Worm (Caenorhabditis elegans) whole organism, midembryonic: ENCODE data around the gene Y66D12A.21.
A peak's percentile ranks its signal among the peaks of the same experiment; 100 is the strongest.

Experiments
- T22C8.4 ChIP-seq: fragments of 200-800 bp; sonication (Bioruptor generic); IDR thresholded peaks from 2 replicates; pipeline ENCODE4 v1.3.6; 2022; ENCODE audit warnings: missing genetic modification characterization, missing compliant biosample characterization
- cog-1 ChIP-seq: sonication (generic microtip); optimal IDR thresholded peaks from 2 replicates; lab custom pipeline; 2016; ENCODE audit warnings: missing genetic modification characterization, missing compliant biosample characterization
- flt-1 ChIP-seq: fragments of 200-800 bp; sonication (Bioruptor generic); IDR thresholded peaks from 2 replicates; pipeline ENCODE4 v1.3.6; 2022; ENCODE audit warnings: missing genetic modification characterization, missing compliant biosample characterization
- klf-2 ChIP-seq: fragments of 200-800 bp; sonication (Bioruptor generic); conservative IDR thresholded peaks from 2 replicates; pipeline ENCODE4 v1.3.6; 2022; ENCODE audit warnings: missing genetic modification reagents, missing genetic modification characterization, missing compliant biosample characterization
- med-1 ChIP-seq: sonication (generic microtip); optimal IDR thresholded peaks from 2 replicates; lab custom pipeline; 2017; ENCODE audit warnings: missing genetic modification characterization, mild to moderate bottlenecking, missing compliant biosample characterization, antibody characterized with exemption, missing genetic modification reagents; ENCODE audit not compliant: insufficient read depth
- ref-1 ChIP-seq: fragments of 200-800 bp; sonication (Bioruptor generic); conservative IDR thresholded peaks from 2 replicates; pipeline ENCODE4 v1.3.6; 2022; ENCODE audit warnings: missing genetic modification reagents, missing genetic modification characterization, missing compliant biosample characterization
- tab-1 ChIP-seq: fragments of 200-800 bp; sonication (Bioruptor generic); IDR thresholded peaks from 2 replicates; pipeline ENCODE4 v1.3.6; 2022; ENCODE audit warnings: missing genetic modification characterization, missing compliant biosample characterization
- ztf-23 ChIP-seq: fragments of 200-800 bp; sonication (Bioruptor generic); IDR thresholded peaks from 2 replicates; pipeline ENCODE4 v1.3.6; 2022; ENCODE audit warnings: missing genetic modification reagents, missing genetic modification characterization, missing compliant biosample characterization
- ztf-29 ChIP-seq: fragments of 200-800 bp; sonication (Bioruptor generic); IDR thresholded peaks from 2 replicates; pipeline ENCODE4 v1.3.6; 2022; ENCODE audit warnings: missing genetic modification reagents, missing genetic modification characterization, missing compliant biosample characterization

Gene Y66D12A.21

DNA sequence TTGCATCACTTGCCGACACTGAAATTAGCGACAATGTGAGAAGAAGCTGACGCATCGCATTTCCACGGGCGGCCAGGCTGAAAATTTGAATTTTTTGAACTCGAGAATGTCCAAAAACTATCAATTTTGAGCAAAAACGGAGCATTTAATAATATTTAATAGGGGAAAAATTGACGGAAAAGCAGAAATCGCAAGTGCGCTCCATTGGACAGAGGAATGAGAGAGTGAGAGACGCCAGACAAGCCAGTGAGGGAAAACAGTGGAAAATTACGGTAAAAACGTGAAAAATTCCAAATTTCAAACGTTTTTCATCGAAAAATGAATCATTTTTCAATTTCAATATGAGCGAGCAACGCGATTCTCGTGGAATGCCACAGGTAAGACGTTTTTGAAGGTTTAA lies at the start of gene Y66D12A.21, which contains the start of gene spe-6:
Gene Y66D12A.21, minus strand, starts transcription at position 90 of the 400 bp plus-strand sequence.
Gene spe-6, plus strand, starts transcription at position 276 of the 400 bp plus-strand sequence.
- TF ChIP-seq cog-1 (tag; lab: Kevin White, UChicago) (no peak), ztf-23 (no peak), med-1 (GFP tag; lab: Kevin White, UChicago) (no peak), tab-1 (GFP tag; lab: Robert Waterston, UW) (no peak), T22C8.4 (GFP tag; lab: Robert Waterston, UW) (no peak), ref-1 (GFP tag; lab: Robert Waterston, UW) (no peak), flt-1 (GFP tag; lab: Robert Waterston, UW) (no peak), klf-2 (GFP tag; lab: Robert Waterston, UW) (no peak), ztf-29 (no peak)

DNA sequence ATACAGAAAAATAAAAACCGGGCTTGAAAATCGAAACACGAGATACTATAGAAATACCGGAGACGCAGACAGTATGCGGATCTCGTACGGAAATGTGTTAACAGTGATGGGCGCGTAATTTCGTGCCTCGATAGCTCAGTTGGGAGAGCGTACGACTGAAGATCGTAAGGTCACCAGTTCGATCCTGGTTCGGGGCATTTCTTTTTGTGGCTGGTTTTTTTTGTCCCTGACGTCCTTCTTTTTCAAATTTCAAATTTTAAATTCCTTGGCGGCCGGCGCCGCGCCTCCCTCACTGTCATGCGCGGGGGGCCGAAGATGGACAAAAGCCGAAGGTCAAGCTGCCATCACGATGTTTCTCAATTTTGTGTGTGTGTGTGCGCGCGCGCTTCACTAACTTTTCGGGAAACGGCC lies 49.6 kb upstream of the Y66D12A.21 start:
- TF ChIP-seq med-1 (GFP tag; lab: Kevin White, UChicago) (no peak), ztf-23 (no peak), flt-1 (GFP tag; lab: Robert Waterston, UW) (no peak), ztf-29 (no peak), cog-1 (tag; lab: Kevin White, UChicago) (no peak)

DNA sequence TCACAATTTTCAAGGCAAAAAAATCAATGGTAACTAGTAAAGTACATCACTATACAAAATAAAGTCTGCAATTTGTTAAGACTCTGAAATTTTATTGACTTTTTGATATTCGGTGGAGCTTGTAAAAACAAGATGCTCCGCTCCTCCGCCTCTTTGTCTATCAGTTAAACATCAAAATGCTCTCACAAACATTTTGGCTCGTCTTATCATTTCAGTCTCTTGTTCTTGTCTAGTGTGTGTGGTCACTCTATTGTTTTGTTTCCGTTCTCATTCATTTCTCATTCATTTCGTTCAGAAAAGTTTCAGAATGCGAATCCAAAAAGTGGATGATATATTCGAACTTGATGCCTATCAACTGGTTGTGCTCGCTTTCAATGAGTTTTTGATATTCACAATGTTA lies 43.0 kb upstream of the Y66D12A.21 start, which contains the start of gene Y66D12A.13:
Gene Y66D12A.13, plus strand, starts transcription at position 301 of the 400 bp plus-strand sequence.
- TF ChIP-seq med-1 (GFP tag; lab: Kevin White, UChicago): no peak
- TF ChIP-seq ref-1 (GFP tag; lab: Robert Waterston, UW): no peak
- TF ChIP-seq T22C8.4 (GFP tag; lab: Robert Waterston, UW): no peak
- no peak for TF ChIP-seq ztf-29

DNA sequence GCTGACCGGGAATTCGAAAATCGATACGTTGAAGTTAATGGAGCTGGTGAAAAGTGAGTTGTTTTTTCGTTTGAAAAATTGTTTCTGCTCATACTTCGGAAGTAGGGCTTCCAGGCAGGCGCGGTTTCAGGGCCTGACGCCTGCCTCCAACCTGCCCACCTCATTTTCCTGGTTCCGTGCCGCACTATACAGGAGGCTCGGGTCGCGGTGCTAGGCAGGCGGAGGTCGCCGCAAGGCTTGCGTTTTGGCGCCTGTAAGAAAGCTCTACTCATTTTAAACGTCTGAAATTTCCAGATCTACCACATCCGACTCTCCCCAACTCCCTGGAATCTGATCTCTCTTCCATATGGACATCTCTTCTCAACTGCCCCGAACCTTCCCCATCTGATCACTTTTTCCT lies 39.8 kb upstream of the Y66D12A.21 start:
- TF ChIP-seq ztf-23 (no peak), ztf-29 (no peak), cog-1 (tag; lab: Kevin White, UChicago) (no peak), med-1 (GFP tag; lab: Kevin White, UChicago) (no peak), tab-1 (GFP tag; lab: Robert Waterston, UW) (no peak), klf-2 (GFP tag; lab: Robert Waterston, UW) (no peak), flt-1 (GFP tag; lab: Robert Waterston, UW) (no peak), ref-1 (GFP tag; lab: Robert Waterston, UW) (no peak), T22C8.4 (GFP tag; lab: Robert Waterston, UW) (no peak)

DNA sequence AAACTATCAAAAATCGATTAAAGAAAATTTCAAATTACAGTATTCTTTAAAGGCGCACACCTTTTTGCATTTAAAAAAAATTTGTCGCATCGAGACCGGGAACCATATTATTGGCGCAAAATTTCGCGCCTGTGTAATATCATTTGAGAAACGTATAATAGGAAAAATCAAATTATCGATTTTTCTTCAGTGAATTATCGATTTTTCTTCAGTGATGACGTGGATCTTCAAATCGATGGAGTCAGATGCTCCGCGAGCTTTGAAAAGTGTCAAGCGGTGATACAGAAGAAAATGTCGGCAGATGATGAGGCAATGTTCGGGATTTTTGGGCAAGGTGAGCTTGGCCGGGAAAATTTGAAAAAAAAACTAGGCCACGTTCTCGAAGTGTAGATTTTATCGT lies 30.4 kb upstream of the Y66D12A.21 start:
- TF ChIP-seq tab-1 (GFP tag; lab: Robert Waterston, UW): no peak
- TF ChIP-seq ztf-29: no peak
- no peak for TF ChIP-seq flt-1 (GFP tag; lab: Robert Waterston, UW)
- no peak for TF ChIP-seq klf-2 (GFP tag; lab: Robert Waterston, UW)
- TF ChIP-seq ref-1 (GFP tag; lab: Robert Waterston, UW): no peak
- no peak for TF ChIP-seq med-1 (GFP tag; lab: Kevin White, UChicago)
- peak; percentile 61; the same call in 1 of the 2 replicates for TF ChIP-seq T22C8.4 (GFP tag; lab: Robert Waterston, UW)
- no peak for TF ChIP-seq ztf-23

DNA sequence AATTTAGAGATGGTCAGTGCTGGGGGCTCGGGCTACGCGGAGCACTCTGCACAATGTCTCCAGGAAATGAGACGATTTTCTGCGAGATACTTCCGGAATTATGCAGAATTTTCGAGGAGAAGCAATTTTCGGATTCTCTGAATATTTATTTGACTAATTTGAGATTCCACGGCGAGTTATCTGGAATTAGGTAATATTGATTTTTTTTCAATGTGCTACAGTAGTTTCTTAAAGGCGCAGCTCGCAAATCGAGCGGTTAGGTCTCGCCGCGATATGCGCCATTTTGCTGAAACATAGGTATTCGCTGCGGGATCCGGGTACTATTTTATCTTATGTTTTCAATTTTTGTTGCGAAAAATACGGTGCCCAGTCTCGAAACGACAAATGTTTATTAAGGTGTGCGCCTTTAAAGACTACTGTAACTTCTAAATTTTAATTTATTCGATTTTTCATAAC lies 29.6 kb upstream of the Y66D12A.21 start, which contains the start of gene nrps-1:
Gene nrps-1, plus strand, starts transcription at position 51 of the 456 bp plus-strand sequence.
- TF ChIP-seq ztf-23 (no peak), T22C8.4 (GFP tag; lab: Robert Waterston, UW) (no peak)

DNA sequence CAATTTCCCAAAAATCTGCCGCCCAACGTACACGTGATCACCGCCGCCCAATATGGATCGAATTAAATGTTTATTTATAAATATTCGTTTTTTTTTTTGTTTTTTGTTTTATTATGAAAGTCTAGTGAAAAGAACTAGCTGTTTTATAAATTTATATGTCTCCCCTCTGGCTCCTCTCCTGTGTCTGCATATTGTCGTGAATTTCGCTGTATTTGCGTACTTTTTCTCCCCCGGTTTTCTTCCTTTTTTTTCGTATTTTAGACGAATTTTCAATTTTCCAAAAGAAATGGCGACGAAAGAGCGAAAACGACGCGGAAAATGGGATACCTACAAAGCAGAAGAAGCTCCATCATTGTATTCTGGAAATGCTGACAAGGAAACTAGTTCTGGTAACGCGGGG lies 21.3 kb upstream of the Y66D12A.21 start, which contains the start of gene xpb-1:
Gene xpb-1, plus strand, starts transcription at position 262 of the 400 bp plus-strand sequence.
- TF ChIP-seq flt-1 (GFP tag; lab: Robert Waterston, UW) (no peak), ztf-29 (no peak), ztf-23 (no peak), tab-1 (GFP tag; lab: Robert Waterston, UW) (no peak), T22C8.4 (GFP tag; lab: Robert Waterston, UW) (no peak), ref-1 (GFP tag; lab: Robert Waterston, UW) (no peak), cog-1 (tag; lab: Kevin White, UChicago) (no peak), med-1 (GFP tag; lab: Kevin White, UChicago) (no peak), klf-2 (GFP tag; lab: Robert Waterston, UW) (no peak)

DNA sequence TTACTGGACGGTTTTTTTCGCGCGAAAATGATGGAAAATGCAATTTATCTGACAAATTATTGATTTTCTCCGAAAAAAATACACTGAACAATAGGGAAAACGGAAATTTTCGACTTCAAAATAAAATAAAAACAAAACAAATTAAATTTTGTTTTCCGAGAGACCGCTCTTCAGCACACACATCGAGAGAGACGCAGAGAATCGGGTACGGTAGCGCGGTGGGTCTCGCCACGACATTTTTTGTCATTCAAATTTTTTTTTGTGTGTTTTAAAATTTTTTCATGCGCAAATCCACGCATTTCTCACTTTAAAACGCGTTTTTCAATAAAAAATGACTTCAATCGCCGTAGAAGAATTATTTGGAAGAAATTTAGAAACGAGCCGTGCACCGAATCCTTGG lies 19.0 kb upstream of the Y66D12A.21 start:
- TF ChIP-seq klf-2 (GFP tag; lab: Robert Waterston, UW) (no peak), tab-1 (GFP tag; lab: Robert Waterston, UW) (no peak), ztf-29 (no peak), flt-1 (GFP tag; lab: Robert Waterston, UW) (no peak), ref-1 (GFP tag; lab: Robert Waterston, UW) (no peak), T22C8.4 (GFP tag; lab: Robert Waterston, UW) (no peak), cog-1 (tag; lab: Kevin White, UChicago) (no peak), med-1 (GFP tag; lab: Kevin White, UChicago) (no peak), ztf-23 (no peak)

DNA sequence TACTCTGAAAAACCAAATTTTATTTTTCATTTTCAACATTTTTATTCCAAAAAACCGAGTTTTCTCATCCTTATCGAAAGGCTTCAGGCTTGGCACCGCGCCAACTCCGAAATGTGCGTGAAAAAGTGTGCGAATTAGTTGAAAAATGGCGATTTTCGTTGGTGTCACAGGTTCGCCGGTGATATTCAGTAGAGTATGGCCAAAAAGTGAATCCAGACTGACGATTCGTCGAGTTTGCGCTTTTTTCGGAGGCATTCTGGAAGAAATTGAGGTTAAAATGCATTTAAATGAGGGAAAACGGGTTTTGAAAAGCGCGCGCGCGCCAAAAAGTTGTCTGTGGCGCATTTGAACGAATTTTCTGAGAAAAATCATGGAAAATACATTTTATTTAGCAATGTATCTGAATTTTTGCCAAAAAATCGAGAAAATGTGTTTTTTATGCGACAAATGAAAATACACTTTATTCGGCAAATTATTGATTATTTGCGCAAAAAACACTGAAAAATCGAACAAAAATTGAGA lies 18.5 kb upstream of the Y66D12A.21 start, which contains the start of the genes Y66D12A.16 and such-1:
Gene Y66D12A.16, plus strand, starts transcription at position 51 of the 522 bp plus-strand sequence.
Gene such-1, minus strand, starts transcription at position 256 of the 522 bp plus-strand sequence.
- TF ChIP-seq med-1 (GFP tag; lab: Kevin White, UChicago) (no peak), flt-1 (GFP tag; lab: Robert Waterston, UW) (no peak), klf-2 (GFP tag; lab: Robert Waterston, UW) (no peak), T22C8.4 (GFP tag; lab: Robert Waterston, UW) (no peak), ztf-29 (no peak), ref-1 (GFP tag; lab: Robert Waterston, UW) (no peak), cog-1 (tag; lab: Kevin White, UChicago) (no peak), ztf-23 (no peak), tab-1 (GFP tag; lab: Robert Waterston, UW) (no peak)
